Worm (Caenorhabditis elegans) whole organism, L1 larva: Measurements from ENCODE around the gene idpp-8.
A peak's percentile ranks its signal among the peaks of the same experiment; 100 is the strongest.

ENCODE experiments used
- alr-1 ChIP-seq: fragments of 200-800 bp; sonication (Bioruptor generic); optimal IDR thresholded peaks from 2 replicates; lab custom pipeline; 2018; ENCODE audit warnings: borderline replicate concordance, mild to moderate bottlenecking, missing genetic modification characterization, missing compliant biosample characterization
- blmp-1 ChIP-seq: fragments of 150-350 bp; optimal IDR thresholded peaks from 2 replicates; lab custom pipeline; 2014; ENCODE audit warnings: missing biosample characterization, missing genetic modification characterization
- ceh-88 ChIP-seq: fragments of 200-800 bp; sonication (Bioruptor generic); IDR thresholded peaks from 2 replicates; pipeline ENCODE4 v1.3.6; 2022; ENCODE audit warnings: missing genetic modification characterization, missing compliant biosample characterization
- ceh-90 ChIP-seq: sonication (generic microtip); optimal IDR thresholded peaks from 2 replicates; lab custom pipeline; 2016; ENCODE audit warnings: missing genetic modification characterization, missing compliant biosample characterization
- ces-1 ChIP-seq: fragments of 150-350 bp; optimal IDR thresholded peaks from 2 replicates; lab custom pipeline; 2014; ENCODE audit warnings: missing biosample characterization, missing genetic modification reagents, missing genetic modification characterization
- dpl-1 ChIP-seq, 3 experiments: fragments of 150-350 bp in 2 of 3; sonication (generic microtip) in 1 of 3; optimal IDR thresholded peaks; 2 replicates each; lab custom pipeline; 2014 to 2017; ENCODE audit warnings: missing biosample characterization in 3 of 3, missing genetic modification characterization in 3 of 3, missing genetic modification reagents in 3 of 3
- dsc-1 ChIP-seq: sonication (generic microtip); optimal IDR thresholded peaks from 2 replicates; lab custom pipeline; 2016; ENCODE audit warnings: mild to moderate bottlenecking, missing genetic modification characterization, missing compliant biosample characterization
- egl-13 ChIP-seq: sonication (generic microtip); optimal IDR thresholded peaks from 2 replicates; lab custom pipeline; 2016; ENCODE audit warnings: missing genotype, missing genetic modification reagents, missing genetic modification characterization, missing compliant biosample characterization
- elt-3 ChIP-seq, 6 experiments: fragments of 150-350 bp in 1 of 6; sonication (generic microtip); optimal IDR thresholded peaks; 2 replicates each; lab custom pipeline; 2017 to 2018; ENCODE audit warnings: missing biosample characterization in 6 of 6, missing genetic modification characterization in 6 of 6, inconsistent platforms in 1 of 6
- ets-5 ChIP-seq: fragments of 200-800 bp; sonication (Bioruptor generic); IDR thresholded peaks from 2 replicates; pipeline ENCODE4 v1.3.6; 2022; ENCODE audit warnings: missing genetic modification characterization, missing compliant biosample characterization
- fkh-10 ChIP-seq: sonication (generic microtip); optimal IDR thresholded peaks from 2 replicates; lab custom pipeline; 2017; ENCODE audit warnings: missing biosample characterization, missing genetic modification reagents, missing genetic modification characterization
- fkh-4 ChIP-seq: sonication (generic microtip); optimal IDR thresholded peaks from 2 replicates; lab custom pipeline; 2016; ENCODE audit warnings: missing compliant biosample characterization, missing genetic modification characterization, borderline replicate concordance
- fkh-8 ChIP-seq: sonication (generic microtip); optimal IDR thresholded peaks from 2 replicates; lab custom pipeline; 2016; ENCODE audit warnings: mild to moderate bottlenecking, missing genetic modification characterization, missing compliant biosample characterization
- fos-1 ChIP-seq: fragments of 150-350 bp; optimal IDR thresholded peaks from 2 replicates; lab custom pipeline; 2014; ENCODE audit warnings: missing biosample characterization, missing genetic modification characterization
- grh-1 ChIP-seq: fragments of 200-800 bp; sonication (Bioruptor generic); IDR thresholded peaks from 2 replicates; pipeline ENCODE4 v1.3.6; 2022; ENCODE audit warnings: missing genetic modification reagents, missing genetic modification characterization, missing compliant biosample characterization
- hlh-17 ChIP-seq: fragments of 200-800 bp; sonication (Bioruptor generic); optimal IDR thresholded peaks from 2 replicates; lab custom pipeline; 2018; ENCODE audit warnings: missing genetic modification characterization, mild to moderate bottlenecking, missing compliant biosample characterization, moderate library complexity, borderline replicate concordance
- isw-1 ChIP-seq: fragments of 200-800 bp; sonication (Bioruptor generic); IDR thresholded peaks from 2 replicates; pipeline ENCODE4 v1.3.6; 2022; ENCODE audit warnings: missing genetic modification characterization, missing compliant biosample characterization
- lin-14 ChIP-seq: fragments of 200-800 bp; sonication (Bioruptor generic); optimal IDR thresholded peaks from 2 replicates; lab custom pipeline; 2018; ENCODE audit warnings: mild to moderate bottlenecking, missing genetic modification characterization, moderate library complexity, missing compliant biosample characterization
- lsy-2 ChIP-seq, 2 experiments: fragments of 150-350 bp; optimal IDR thresholded peaks; 2 replicates each; lab custom pipeline; 2014; ENCODE audit warnings: missing biosample characterization in 2 of 2, missing genetic modification characterization in 2 of 2
- mdl-1 ChIP-seq, 2 experiments: fragments of 150-350 bp; optimal IDR thresholded peaks; 2 replicates each; lab custom pipeline; 2014 to 2017; ENCODE audit warnings: missing biosample characterization in 2 of 2, missing genetic modification characterization in 2 of 2, inconsistent platforms in 1 of 2
- mef-2 ChIP-seq: fragments of 150-350 bp; optimal IDR thresholded peaks from 2 replicates; lab custom pipeline; 2014; ENCODE audit warnings: missing biosample characterization, missing genetic modification characterization
- mep-1 ChIP-seq: fragments of 150-350 bp; optimal IDR thresholded peaks from 2 replicates; lab custom pipeline; 2014; ENCODE audit warnings: missing biosample characterization, missing genetic modification characterization
- nhr-20 ChIP-seq: sonication (generic microtip); optimal IDR thresholded peaks from 2 replicates; lab custom pipeline; 2016; ENCODE audit warnings: mild to moderate bottlenecking, missing genetic modification characterization, missing compliant biosample characterization
- nhr-237 ChIP-seq: fragments of 150-350 bp; optimal IDR thresholded peaks from 2 replicates; lab custom pipeline; 2014; ENCODE audit warnings: missing biosample characterization, missing genetic modification characterization
- nhr-28 ChIP-seq: fragments of 150-350 bp; optimal IDR thresholded peaks from 2 replicates; lab custom pipeline; 2014; ENCODE audit warnings: missing biosample characterization, missing genetic modification characterization
- nhr-47 ChIP-seq: sonication (generic microtip); optimal IDR thresholded peaks from 2 replicates; lab custom pipeline; 2016; ENCODE audit warnings: mild to moderate bottlenecking, missing genetic modification characterization, moderate library complexity, missing compliant biosample characterization
- nhr-71 ChIP-seq: sonication (generic microtip); optimal IDR thresholded peaks from 2 replicates; lab custom pipeline; 2016; ENCODE audit warnings: mild to moderate bottlenecking, missing genetic modification characterization, moderate library complexity, missing compliant biosample characterization
- nhr-77 ChIP-seq: fragments of 150-350 bp; optimal IDR thresholded peaks from 2 replicates; lab custom pipeline; 2014; ENCODE audit warnings: missing biosample characterization, missing genetic modification characterization
- nhr-84 ChIP-seq: sonication (generic microtip); optimal IDR thresholded peaks from 2 replicates; lab custom pipeline; 2017; ENCODE audit warnings: missing biosample characterization, missing genetic modification characterization
- nhr-85 ChIP-seq: sonication (generic microtip); peaks from one replicate; lab custom pipeline; 2016; ENCODE audit warnings: missing genetic modification characterization, inconsistent platforms, missing compliant biosample characterization
- nhr-90 ChIP-seq: sonication (generic microtip); optimal IDR thresholded peaks from 2 replicates; lab custom pipeline; 2016; ENCODE audit warnings: mild to moderate bottlenecking, missing genetic modification characterization, missing compliant biosample characterization; ENCODE audit not compliant: poor library complexity
- pax-3 ChIP-seq: fragments of 200-800 bp; sonication (Bioruptor generic); optimal IDR thresholded peaks from 2 replicates; lab custom pipeline; 2018; ENCODE audit warnings: mild to moderate bottlenecking, missing genetic modification characterization, moderate library complexity, missing compliant biosample characterization
- pqm-1 ChIP-seq: sonication (generic microtip); optimal IDR thresholded peaks from 3 replicates; lab custom pipeline; 2017; ENCODE audit warnings: missing biosample characterization, missing genetic modification characterization
- rnt-1 ChIP-seq: sonication (generic microtip); optimal IDR thresholded peaks from 2 replicates; lab custom pipeline; 2016; ENCODE audit warnings: mild to moderate bottlenecking, missing genetic modification characterization, moderate library complexity, missing compliant biosample characterization
- snu-23 ChIP-seq: sonication (generic microtip); optimal IDR thresholded peaks from 2 replicates; lab custom pipeline; 2016; ENCODE audit warnings: missing genetic modification characterization, missing compliant biosample characterization
- sox-4 ChIP-seq: sonication (generic microtip); optimal IDR thresholded peaks from 2 replicates; lab custom pipeline; 2016; ENCODE audit warnings: missing genetic modification characterization, missing compliant biosample characterization
- swsn-7 ChIP-seq: sonication (generic microtip); optimal IDR thresholded peaks from 2 replicates; lab custom pipeline; 2016; ENCODE audit warnings: missing genetic modification characterization, missing compliant biosample characterization
- tbx-2 ChIP-seq: sonication (generic microtip); optimal IDR thresholded peaks from 2 replicates; lab custom pipeline; 2016; ENCODE audit warnings: missing genetic modification characterization, missing compliant biosample characterization
- unc-130 ChIP-seq: fragments of 150-350 bp; optimal IDR thresholded peaks from 2 replicates; lab custom pipeline; 2017; ENCODE audit warnings: missing biosample characterization, missing genetic modification characterization, inconsistent platforms
- unc-30 ChIP-seq: sonication (generic microtip); optimal IDR thresholded peaks from 2 replicates; lab custom pipeline; 2017; ENCODE audit warnings: missing biosample characterization, missing genetic modification characterization
- unc-86 ChIP-seq: sonication (generic microtip); optimal IDR thresholded peaks from 2 replicates; lab custom pipeline; 2016; ENCODE audit warnings: missing genetic modification characterization, missing compliant biosample characterization
- unc-98 ChIP-seq: fragments of 200-800 bp; sonication (Bioruptor generic); IDR thresholded peaks from 2 replicates; pipeline ENCODE4 v1.3.6; 2022; ENCODE audit warnings: missing genetic modification characterization, missing compliant biosample characterization
- vab-15 ChIP-seq: sonication (generic microtip); optimal IDR thresholded peaks from 2 replicates; lab custom pipeline; 2017; ENCODE audit warnings: missing genotype, mild to moderate bottlenecking, missing genetic modification characterization, missing compliant biosample characterization
- xbp-1 ChIP-seq: sonication (generic microtip); optimal IDR thresholded peaks from 2 replicates; lab custom pipeline; 2016; ENCODE audit warnings: missing genetic modification characterization, missing compliant biosample characterization
- zag-1 ChIP-seq: fragments of 150-350 bp; optimal IDR thresholded peaks from 2 replicates; lab custom pipeline; 2014; ENCODE audit warnings: missing biosample characterization, missing genetic modification characterization
- zip-4 ChIP-seq: fragments of 200-800 bp; sonication (Bioruptor generic); optimal IDR thresholded peaks from 2 replicates; lab custom pipeline; 2018; ENCODE audit warnings: mild to moderate bottlenecking, missing genetic modification characterization, moderate library complexity, missing compliant biosample characterization
- ztf-4 ChIP-seq: fragments of 150-350 bp; optimal IDR thresholded peaks from 2 replicates; lab custom pipeline; 2014; ENCODE audit warnings: missing biosample characterization, missing genetic modification characterization

Gene idpp-8

DNA sequence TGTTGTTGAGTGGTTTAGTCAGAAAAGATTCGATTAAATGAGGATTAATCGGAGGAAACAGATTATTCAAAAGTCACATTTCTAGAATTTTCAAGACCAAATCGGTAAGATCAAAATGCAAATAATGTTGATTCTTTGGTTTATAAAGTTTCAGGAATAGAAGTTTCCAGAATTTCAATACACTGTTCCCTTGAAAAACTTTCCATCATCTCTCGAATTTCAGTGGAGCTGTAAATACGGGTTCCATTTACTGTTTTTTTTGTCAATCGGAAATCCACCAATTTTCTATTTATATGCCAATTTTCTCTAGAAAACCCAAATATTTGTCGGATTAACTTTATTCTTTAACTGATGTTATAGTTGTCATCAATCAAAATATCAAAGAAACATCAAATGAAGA, 32.2 kb upstream of the idpp-8 start:
- peak; percentile 33 for TF ChIP-seq fkh-8
- TF ChIP-seq dsc-1 (tag; lab: Kevin White, UChicago) = peak; percentile 56
- no peak for TF ChIP-seq isw-1 (GFP tag; lab: Robert Waterston, UW)
- TF ChIP-seq, all 84 proteins: peak for 2

- no peak for TF ChIP-seq nhr-237 (tag; lab: Kevin White, UChicago)
- TF ChIP-seq nhr-85 (tag; lab: Kevin White, UChicago) = no peak
- TF ChIP-seq nhr-84 (tag; lab: Kevin White, UChicago) = no peak
- no peak for TF ChIP-seq xbp-1 (tag; lab: Kevin White, UChicago)
- TF ChIP-seq nhr-77 (tag; lab: Kevin White, UChicago) = no peak
- no peak for TF ChIP-seq egl-13
- no peak for TF ChIP-seq unc-30 (tag; lab: Kevin White, UChicago)
- TF ChIP-seq pqm-1 (tag; lab: Kevin White, UChicago) = no peak
- TF ChIP-seq nhr-28 (tag; lab: Kevin White, UChicago) = no peak
- TF ChIP-seq unc-98 (GFP tag; lab: Robert Waterston, UW) = no peak
- no peak for TF ChIP-seq nhr-71 (tag; lab: Kevin White, UChicago)
- no peak for TF ChIP-seq alr-1 (tag; lab: Kevin White, UChicago)
- TF ChIP-seq fkh-10 (GFP tag; lab: Kevin White, UChicago) = no peak
- no peak for TF ChIP-seq zag-1 (tag; lab: Kevin White, UChicago)
- no peak for TF ChIP-seq rnt-1 (tag; lab: Kevin White, UChicago)
- TF ChIP-seq nhr-47 (tag; lab: Kevin White, UChicago) = no peak
- no peak for TF ChIP-seq blmp-1 (tag; lab: Kevin White, UChicago)
Measured at ce11 chrII:10284991-10285390, 30.4 kb upstream of the idpp-8 start.

DNA sequence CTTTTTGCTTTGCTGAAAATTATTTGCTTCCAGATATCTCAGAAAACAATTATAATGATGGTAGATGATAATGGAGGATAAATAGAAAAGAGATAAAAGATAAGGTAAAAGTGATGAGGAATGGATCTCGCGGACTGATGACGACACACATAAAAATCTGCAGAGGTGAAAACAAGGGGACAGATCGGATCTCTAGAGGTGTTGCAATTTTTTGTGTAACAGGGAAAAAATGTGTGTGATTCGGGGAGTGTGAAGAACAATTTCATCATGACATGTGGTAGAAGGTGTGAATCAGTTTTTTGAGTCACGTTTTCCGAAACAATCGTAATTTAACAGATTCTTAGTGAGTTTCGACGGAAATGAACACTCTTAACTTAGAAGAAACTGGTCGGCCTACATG, 26.4 kb upstream of the idpp-8 start:
- TF ChIP-seq rnt-1 (tag; lab: Kevin White, UChicago) = peak; percentile 44
- TF ChIP-seq vab-15 = no peak
- no peak for TF ChIP-seq mep-1 (tag; lab: Kevin White, UChicago)
- TF ChIP-seq elt-3 (tag; optimal IDR thresholded peaks at IDR 0.05; lab: Kevin White, UChicago) = peak in 1 of 6 experiments; percentile 29
- peak; percentile 29 for TF ChIP-seq snu-23
- TF ChIP-seq sox-4 (tag; lab: Kevin White, UChicago) = no peak
- peak; percentile 2 for TF ChIP-seq nhr-20
- TF ChIP-seq ceh-88 (GFP tag; lab: Robert Waterston, UW) = no peak
- TF ChIP-seq nhr-71 (tag; lab: Kevin White, UChicago) = peak; percentile 53
- no peak for TF ChIP-seq pax-3
- peak; percentile 91 for TF ChIP-seq blmp-1 (tag; lab: Kevin White, UChicago)
- no peak for TF ChIP-seq fkh-4
- TF ChIP-seq dpl-1 (GFP tag; optimal IDR thresholded peaks at IDR 0.05; lab: Kevin White, UChicago) = no peak
- TF ChIP-seq lsy-2 (tag; optimal IDR thresholded peaks at IDR 0.05; lab: Kevin White, UChicago) = peak in 1 of 2 experiments; percentile 1
- peak; percentile 45 for TF ChIP-seq unc-130 (tag; lab: Kevin White, UChicago)
- peak; percentile 67 for TF ChIP-seq lin-14 (GFP tag; lab: Kevin White, UChicago)
- TF ChIP-seq, all 84 proteins: peak for 9

ce11 chrII:10294262-10294661, 21.1 kb upstream of the idpp-8 start:
- TF ChIP-seq nhr-20 (peak; percentile 77), mef-2 (tag; lab: Kevin White, UChicago) (no peak), ceh-90 (tag; lab: Kevin White, UChicago) (no peak), fos-1 (no peak), zag-1 (tag; lab: Kevin White, UChicago) (no peak), swsn-7 (tag; lab: Kevin White, UChicago) (no peak), unc-86 (tag; lab: Kevin White, UChicago) (no peak), pqm-1 (tag; lab: Kevin White, UChicago) (no peak), tbx-2 (peak; percentile 37), ets-5 (no peak), lsy-2 (tag; optimal IDR thresholded peaks at IDR 0.05; lab: Kevin White, UChicago) (peak in 1 of 2 experiments; percentile 43), zip-4 (GFP tag; lab: Kevin White, UChicago) (no peak), rnt-1 (tag; lab: Kevin White, UChicago) (no peak), unc-30 (tag; lab: Kevin White, UChicago) (no peak), mdl-1 (tag; optimal IDR thresholded peaks at IDR 0.05; lab: Kevin White, UChicago) (peak in 1 of 2 experiments; percentile 48), nhr-90 (tag; lab: Kevin White, UChicago) (peak; percentile 58), hlh-17 (no peak), nhr-85 (tag; lab: Kevin White, UChicago) (peak; percentile 96), grh-1 (GFP tag; lab: Robert Waterston, UW) (no peak), unc-130 (tag; lab: Kevin White, UChicago) (no peak), fkh-4 (no peak), ces-1 (GFP tag; lab: Kevin White, UChicago) (no peak), ztf-4 (tag; lab: Kevin White, UChicago) (no peak)
